Fruit fly (Drosophila melanogaster): ENCODE results near the gene fws.

dm6 chr2L:17450505-17451415, 30.1 kb downstream of the fws start:
- TF ChIP-seq BEAF-32 (GFP tag; optimal IDR thresholded peaks at IDR 0.05) (no peak), dpn (GFP tag; optimal IDR thresholded peaks at IDR 0.05) (peak; percentile 29 to 45), tup (GFP tag; optimal IDR thresholded peaks at IDR 0.05) (no peak), CG8944 (GFP tag; optimal IDR thresholded peaks at IDR 0.05) (no peak), tll (GFP tag; optimal IDR thresholded peaks at IDR 0.05) (no peak), ase (GFP tag; IDR thresholded peaks at IDR 0.05) (no peak), CG18476 (GFP tag; optimal IDR thresholded peaks at IDR 0.05) (peak; percentile 46), slbo (GFP tag; IDR thresholded peaks at IDR 0.05) (peak; percentile 63), CG10366 (GFP tag; IDR thresholded peaks at IDR 0.05) (peak; percentile 23; the same call in 1 of the 2 replicates)

Measured in whole organism, embryonic.